Fruit fly (Drosophila melanogaster): Measurements from ENCODE around the gene Efa6.

The Efa6 gene

DNA sequence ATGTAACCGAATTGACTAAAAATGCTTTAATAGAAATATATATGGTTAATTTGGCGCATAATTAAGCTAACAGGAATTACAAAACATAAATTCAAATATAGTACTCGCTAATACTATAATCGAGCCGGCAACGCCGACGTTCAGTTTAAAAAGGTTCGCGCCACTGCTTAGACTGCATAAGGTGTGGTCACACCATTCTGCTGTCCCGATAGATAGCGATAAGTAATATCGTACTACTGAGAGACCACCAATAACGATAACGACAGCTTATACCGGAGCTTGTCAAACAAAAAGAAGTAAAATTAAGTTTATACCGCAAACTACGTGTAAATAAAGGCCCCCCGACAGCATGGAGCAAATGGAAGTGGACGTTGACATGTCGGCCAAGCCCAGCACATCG is 7.0 kb upstream of the Efa6 start, which contains the start of gene CSN6 (continued):
- TF ChIP-seq Hr78 (GFP tag; optimal IDR thresholded peaks at IDR 0.05) (no peak), gce (GFP tag; IDR thresholded peaks at IDR 0.05) (no peak), her (GFP tag; optimal IDR thresholded peaks at IDR 0.05) (peak; percentile 4), CG18262 (tag; optimal IDR thresholded peaks at IDR 0.05) (no peak), CG17361 (GFP tag; IDR thresholded peaks at IDR 0.05) (peak; percentile 41; the same call in 1 of the 3 replicates), sens (GFP tag) (peak; percentile 44), tna (GFP tag; IDR thresholded peaks at IDR 0.05; ENCODE audit: partially characterized antibody) (peak; percentile 94), pfk (GFP tag; optimal IDR thresholded peaks at IDR 0.05) (no peak), so (GFP tag; IDR thresholded peaks at IDR 0.05) (no peak), zen2 (GFP tag; IDR thresholded peaks at IDR 0.05; ENCODE audit: partially characterized antibody) (peak; percentile 62; the same call in 2 of the 3 replicates), Rx (GFP tag; IDR thresholded peaks at IDR 0.05) (no peak), Usf (GFP tag; optimal IDR thresholded peaks at IDR 0.05) (no peak), Chrac-16 (GFP tag; optimal IDR thresholded peaks at IDR 0.05) (no peak), CG10462 (GFP tag; optimal IDR thresholded peaks at IDR 0.05) (no peak), E2f2 (GFP tag; IDR thresholded peaks at IDR 0.05) (peak; percentile 91), Jarid2 (GFP tag; optimal IDR thresholded peaks at IDR 0.05) (no peak), HLH4C (GFP tag; IDR thresholded peaks at IDR 0.05; ENCODE audit: partially characterized antibody) (peak; percentile 90), zen (tag; optimal IDR thresholded peaks at IDR 0.05) (peak; percentile 27), Bgb (GFP tag; IDR thresholded peaks at IDR 0.05; ENCODE audit: partially characterized antibody) (peak; percentile 92), CG13894 (tag; optimal IDR thresholded peaks at IDR 0.05) (peak; percentile 67), jumu (GFP tag; optimal IDR thresholded peaks at IDR 0.05) (peak; percentile 16), CG9876 (GFP tag; optimal IDR thresholded peaks at IDR 0.05) (no peak), Pdp1 (GFP tag; optimal IDR thresholded peaks at IDR 0.05) (peak in 1 of 2 experiments; percentile 66), CG12071 (GFP tag; optimal IDR thresholded peaks at IDR 0.05) (no peak), Sry-δ (GFP tag; optimal IDR thresholded peaks at IDR 0.05) (peak; percentile 91), Sin3A (optimal IDR thresholded peaks at IDR 0.05) (peak; percentile 37), mld (GFP tag; IDR thresholded peaks at IDR 0.05; ENCODE audit: partially characterized antibody) (peak; percentile 75), Sox102F (GFP tag; optimal IDR thresholded peaks at IDR 0.05) (no peak), GATAe (GFP tag; conservative IDR thresholded peaks at IDR 0.05) (peak; percentile 61), CG10979 (tag; optimal IDR thresholded peaks at IDR 0.05) (peak; percentile 13), hb (GFP tag; IDR thresholded peaks at IDR 0.05; ENCODE audit: partially characterized antibody) (peak; percentile 88), sna (GFP tag; IDR thresholded peaks at IDR 0.05; ENCODE audit: partially characterized antibody) (peak; percentile 79), row (GFP tag; IDR thresholded peaks at IDR 0.05) (peak; percentile 18; the same call in 1 of the 3 replicates), Neu2 (GFP tag; optimal IDR thresholded peaks at IDR 0.05; ENCODE audit: borderline replicate concordance) (no peak), ftz-f1 (GFP tag; optimal IDR thresholded peaks at IDR 0.05) (peak; percentile 42), CG2116 (GFP tag; optimal IDR thresholded peaks at IDR 0.05) (peak; percentile 55), grn (GFP tag; optimal IDR thresholded peaks at IDR 0.05) (peak; percentile 6), repo (GFP tag; optimal IDR thresholded peaks at IDR 0.05) (no peak), Dll (GFP tag; IDR thresholded peaks at IDR 0.05; ENCODE audit: partially characterized antibody) (peak; percentile 82), ci (GFP tag; IDR thresholded peaks at IDR 0.05) (no peak), CG17829 (tag; optimal IDR thresholded peaks at IDR 0.05) (peak; percentile 46), tio (GFP tag; optimal IDR thresholded peaks at IDR 0.05) (no peak), CG10147 (GFP tag; optimal IDR thresholded peaks at IDR 0.05) (no peak), CG12659 (GFP tag; optimal IDR thresholded peaks at IDR 0.05) (peak; percentile 53), Six4 (GFP tag; optimal IDR thresholded peaks at IDR 0.05) (no peak), nerfin-2 (GFP tag; IDR thresholded peaks at IDR 0.05; ENCODE audit: partially characterized antibody) (peak; percentile 88), vvl (GFP tag; IDR thresholded peaks at IDR 0.05) (peak; percentile 31; the same call in 1 of the 2 replicates), CG34422 (GFP tag; IDR thresholded peaks at IDR 0.05) (no peak), sug (tag; optimal IDR thresholded peaks at IDR 0.05) (peak; percentile 53), lab (GFP tag; optimal IDR thresholded peaks at IDR 0.05) (no peak)
